Worm (Caenorhabditis elegans) whole organism, L4 larva: ENCODE measurements around the gene C28D4.5.

Source experiments
- F37D6.2 ChIP-seq: sonication (generic microtip); optimal IDR thresholded peaks from 2 replicates; lab custom pipeline; 2016; ENCODE audit warnings: mild to moderate bottlenecking, missing genetic modification characterization, missing compliant biosample characterization
- F49E8.2 ChIP-seq: sonication (generic microtip); optimal IDR thresholded peaks from 2 replicates; lab custom pipeline; 2016; ENCODE audit warnings: missing compliant biosample characterization, mild to moderate bottlenecking, missing genetic modification characterization, borderline replicate concordance
- Y48G9A.11 ChIP-seq: fragments of 200-800 bp; sonication (Bioruptor generic); IDR thresholded peaks from 2 replicates; pipeline ENCODE4 v1.3.6; 2022; ENCODE audit warnings: missing genetic modification reagents, missing genetic modification characterization, missing compliant biosample characterization
- fos-1 ChIP-seq: fragments of 150-350 bp; optimal IDR thresholded peaks from 2 replicates; lab custom pipeline; 2014; ENCODE audit warnings: missing biosample characterization, missing genetic modification characterization
- lin-15B ChIP-seq: fragments of 150-350 bp; sonication (generic microtip); optimal IDR thresholded peaks from 3 replicates; lab custom pipeline; 2014; ENCODE audit warnings: missing biosample characterization, missing genetic modification characterization
- lir-3 ChIP-seq: sonication (generic microtip); optimal IDR thresholded peaks from 2 replicates; lab custom pipeline; 2016; ENCODE audit warnings: mild to moderate bottlenecking, missing genetic modification characterization, missing compliant biosample characterization
- mes-2 ChIP-seq: sonication (generic microtip); optimal IDR thresholded peaks from 2 replicates; lab custom pipeline; 2016; ENCODE audit warnings: missing genotype, mild to moderate bottlenecking, missing genetic modification characterization, missing compliant biosample characterization; ENCODE audit not compliant: poor library complexity, severe bottlenecking
- nhr-28 ChIP-seq: fragments of 150-350 bp; optimal IDR thresholded peaks from 2 replicates; lab custom pipeline; 2014; ENCODE audit warnings: missing biosample characterization, missing genetic modification characterization
- nhr-48 ChIP-seq: sonication (generic microtip); optimal IDR thresholded peaks from 2 replicates; lab custom pipeline; 2016; ENCODE audit warnings: mild to moderate bottlenecking, missing genetic modification characterization, missing compliant biosample characterization
- nhr-6 ChIP-seq: fragments of 150-350 bp; optimal IDR thresholded peaks from 2 replicates; lab custom pipeline; 2014; ENCODE audit warnings: missing biosample characterization, missing genetic modification characterization
- pha-4 ChIP-seq, 2 experiments: fragments of 150-350 bp in 1 of 2; fragments of 200-800 bp in 1 of 2; sonication (Bioruptor generic) in 1 of 2; IDR thresholded peaks in 1 of 2; optimal IDR thresholded peaks in 1 of 2; 2 replicates each; pipeline versions ENCODE4 v1.3.6 to Lab custom; 2014 to 2022; ENCODE audit warnings: missing genetic modification characterization in 2 of 2, missing genetic modification reagents in 2 of 2, missing biosample characterization in 1 of 2, missing compliant biosample characterization in 1 of 2
- pqm-1 ChIP-seq: sonication (generic microtip); optimal IDR thresholded peaks from 2 replicates; lab custom pipeline; 2017; ENCODE audit warnings: missing biosample characterization, missing genetic modification characterization
- snpc-4 ChIP-seq: fragments of 150-350 bp; optimal IDR thresholded peaks from 2 replicates; lab custom pipeline; 2014; ENCODE audit warnings: missing biosample characterization, missing genetic modification characterization

- TF ChIP-seq pqm-1 (tag; lab: Kevin White, UChicago) = no peak
- TF ChIP-seq lir-3 (tag; lab: Kevin White, UChicago) = no peak
- no peak for TF ChIP-seq mes-2
- TF ChIP-seq F49E8.2 (tag; lab: Kevin White, UChicago) = no peak
- no peak for TF ChIP-seq nhr-6 (tag; lab: Kevin White, UChicago)
- no peak for TF ChIP-seq nhr-48 (tag; lab: Kevin White, UChicago)
- TF ChIP-seq fos-1 (tag; lab: Kevin White, UChicago) = no peak
- no peak for TF ChIP-seq Y48G9A.11 (GFP tag; lab: Robert Waterston, UW)
- no peak for TF ChIP-seq snpc-4 (tag; lab: Kevin White, UChicago)
- TF ChIP-seq nhr-28 (tag; lab: Kevin White, UChicago) = no peak
- TF ChIP-seq pha-4 (GFP tag; IDR thresholded peaks at IDR 0.05; lab: Robert Waterston, UW) = no peak
- TF ChIP-seq pha-4 (tag; optimal IDR thresholded peaks at IDR 0.05; lab: Kevin White, UChicago) = no peak
- TF ChIP-seq lin-15B (tag; lab: Kevin White, UChicago) = no peak
- TF ChIP-seq F37D6.2 (tag; lab: Kevin White, UChicago) = no peak
Observed at ce11 chrIV:9773441-9773840, 26.8 kb upstream of the C28D4.5 start.
